Worm (Caenorhabditis elegans) whole organism, mixed stage, embryonic: ENCODE measurements around the gene pacs-1.

Experiments used
- ceh-39 ChIP-seq: fragments of 150-350 bp; optimal IDR thresholded peaks from 2 replicates; lab custom pipeline; 2014; ENCODE audit warnings: missing biosample characterization, missing genetic modification characterization
- elt-1 ChIP-seq: sonication (generic microtip); optimal IDR thresholded peaks from 2 replicates; lab custom pipeline; 2017; ENCODE audit warnings: missing genetic modification characterization, mild to moderate bottlenecking, missing compliant biosample characterization, antibody characterized with exemption, moderate library complexity, borderline replicate concordance; ENCODE audit not compliant: insufficient read depth
- mep-1 ChIP-seq: fragments of 150-350 bp; optimal IDR thresholded peaks from 2 replicates; lab custom pipeline; 2017; ENCODE audit warnings: missing biosample characterization, missing genetic modification reagents, missing genetic modification characterization, inconsistent platforms
- mls-2 ChIP-seq: sonication (generic microtip); optimal IDR thresholded peaks from 2 replicates; lab custom pipeline; 2016; ENCODE audit warnings: mild to moderate bottlenecking, missing genetic modification characterization, moderate library complexity, missing compliant biosample characterization
- nhr-12 ChIP-seq: fragments of 150-350 bp; optimal IDR thresholded peaks from 2 replicates; lab custom pipeline; 2014; ENCODE audit warnings: missing biosample characterization, missing genetic modification characterization
- nhr-237 ChIP-seq: fragments of 150-350 bp; optimal IDR thresholded peaks from 2 replicates; lab custom pipeline; 2014; ENCODE audit warnings: missing biosample characterization, missing genetic modification characterization
- snpc-4 ChIP-seq: fragments of 150-350 bp; optimal IDR thresholded peaks from 2 replicates; lab custom pipeline; 2014; ENCODE audit warnings: missing biosample characterization, missing genetic modification characterization
- unc-62 ChIP-seq: fragments of 150-350 bp; optimal IDR thresholded peaks from 2 replicates; lab custom pipeline; 2014; ENCODE audit warnings: missing biosample characterization, missing genetic modification reagents, missing genetic modification characterization
- ztf-11 ChIP-seq: fragments of 150-350 bp; optimal IDR thresholded peaks from 2 replicates; lab custom pipeline; 2014; ENCODE audit warnings: missing biosample characterization, missing genetic modification characterization

ce11 chrV:9254012-9254696 lies 37.1 kb upstream of the pacs-1 start, which contains the start of gene F07C3.9:
- no peak for TF ChIP-seq ceh-39 (tag; lab: Kevin White, UChicago)
- no peak for TF ChIP-seq nhr-237 (tag; lab: Kevin White, UChicago)
- no peak for TF ChIP-seq unc-62 (GFP tag; lab: Kevin White, UChicago)
- no peak for TF ChIP-seq mep-1
- no peak for TF ChIP-seq mls-2 (tag; lab: Kevin White, UChicago)
- no peak for TF ChIP-seq snpc-4 (tag; lab: Kevin White, UChicago)
- no peak for TF ChIP-seq ztf-11
- no peak for TF ChIP-seq nhr-12
- TF ChIP-seq elt-1 (tag; lab: Kevin White, UChicago) = no peak
